Fruit fly (Drosophila melanogaster) S2 (cell line): ENCODE data around the gene CG33795.

Experiments
- CG8478 ChIP-seq: fragments of >200 bp; optimal IDR thresholded peaks from 2 replicates; lab custom pipeline; 2018
- CTCF ChIP-seq, 2 experiments: fragments of >200 bp; optimal IDR thresholded peaks; 2 replicates each; lab custom pipeline; 2018

DNA sequence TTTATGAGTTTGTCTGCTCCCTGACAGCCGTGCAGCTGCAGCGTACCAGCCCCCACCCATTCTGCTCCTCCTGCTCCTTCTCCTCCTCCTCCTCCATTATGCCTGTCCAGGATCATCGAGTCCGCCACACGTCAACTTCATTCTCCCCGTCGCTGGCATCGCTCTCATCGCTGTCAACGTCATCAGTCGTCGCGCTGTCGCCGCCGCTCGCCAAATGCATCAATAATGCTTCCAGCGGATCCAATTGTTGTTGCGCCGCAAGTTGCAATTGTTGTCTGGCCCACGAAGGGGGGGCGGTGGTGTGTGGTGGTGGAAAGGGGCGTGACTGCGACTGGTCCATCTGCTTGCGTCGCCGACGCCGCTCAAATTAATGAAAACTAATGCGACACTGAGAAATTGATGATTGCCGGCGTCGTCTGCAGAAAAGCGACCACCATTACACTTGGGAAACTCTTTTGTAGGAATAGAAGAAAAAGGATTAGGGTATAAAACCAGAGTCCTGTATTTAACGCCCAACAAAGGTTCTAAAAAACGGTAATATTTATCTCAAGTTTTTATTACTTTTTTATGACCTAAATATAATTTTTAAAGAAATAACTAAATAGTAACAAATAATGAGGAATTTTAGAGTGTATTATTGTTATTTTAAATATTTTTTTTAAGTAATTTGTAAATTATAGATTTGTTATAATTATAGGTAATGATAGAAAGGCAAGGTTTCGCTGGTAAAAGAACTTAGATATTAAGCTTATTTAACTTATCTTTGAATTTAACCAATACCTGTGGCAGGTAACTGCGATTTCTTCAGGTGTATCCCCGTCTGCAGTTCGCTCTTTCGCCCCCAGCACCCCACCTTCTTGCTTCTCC, 18.1 kb upstream of the CG33795 start:
- TF ChIP-seq CG8478 (no peak), CTCF (optimal IDR thresholded peaks at IDR 0.05; lab: Kevin White, UChicago) (no peak)
